Fruit fly (Drosophila melanogaster): Measurements from ENCODE around the gene CG8500.

DNA sequence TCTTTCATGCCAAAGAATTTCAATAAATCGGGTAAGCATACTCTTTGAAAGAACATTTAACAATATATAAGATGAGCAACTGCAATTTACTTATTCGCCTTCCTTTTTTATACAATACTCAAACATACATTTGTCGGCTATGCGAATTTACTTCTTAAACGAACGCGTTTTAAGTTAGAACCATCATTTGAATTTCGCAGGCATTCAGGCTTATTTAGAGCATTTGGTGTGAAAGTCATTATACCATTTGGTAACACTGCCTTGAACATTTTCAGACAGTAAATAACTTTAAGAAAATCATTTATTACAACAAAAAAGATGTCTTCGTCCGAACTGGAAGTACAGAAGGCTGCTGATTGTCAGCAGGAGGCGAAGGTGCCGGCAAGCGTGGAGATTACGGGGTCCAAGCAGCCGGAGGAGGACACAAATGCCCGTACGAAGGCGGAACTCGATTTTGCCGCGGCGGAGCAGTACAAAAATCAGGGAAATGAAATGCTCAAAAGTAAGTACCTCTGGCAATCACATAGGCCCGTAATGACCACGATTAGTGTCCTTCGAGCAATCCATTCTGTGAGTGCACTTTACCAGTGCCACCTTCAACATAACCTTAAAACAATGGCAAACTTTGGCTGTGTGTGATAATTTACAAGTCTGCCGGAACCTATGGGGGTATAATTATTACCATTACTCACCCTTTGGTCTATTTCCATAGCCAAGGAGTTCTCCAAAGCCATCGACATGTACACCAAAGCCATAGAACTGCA lies 36.4 kb upstream of the CG8500 start:
- TF ChIP-seq tin (GFP tag; optimal IDR thresholded peaks at IDR 0.05), result no peak
- TF ChIP-seq CG8478 (optimal IDR thresholded peaks at IDR 0.05), result no peak
- TF ChIP-seq bowl (GFP tag; IDR thresholded peaks at IDR 0.05), result no peak
- no peak for TF ChIP-seq CG2889 (GFP tag; IDR thresholded peaks at IDR 0.05)
- no peak for TF ChIP-seq gcm2 (GFP tag; optimal IDR thresholded peaks at IDR 0.05)
- TF ChIP-seq CG14014 (GFP tag; IDR thresholded peaks at IDR 0.05), result no peak
- TF ChIP-seq jumu (GFP tag; optimal IDR thresholded peaks at IDR 0.05), result no peak
- TF ChIP-seq Spps (tag; optimal IDR thresholded peaks at IDR 0.05), result no peak
- no peak for TF ChIP-seq chinmo (GFP tag; IDR thresholded peaks at IDR 0.05; ENCODE audit: partially characterized antibody)
- no peak for TF ChIP-seq btn (GFP tag; optimal IDR thresholded peaks at IDR 0.05)
- no peak for TF ChIP-seq CG1233 (GFP tag; optimal IDR thresholded peaks at IDR 0.05)
- no peak for TF ChIP-seq hb (GFP tag; IDR thresholded peaks at IDR 0.05; ENCODE audit: partially characterized antibody)
- TF ChIP-seq CG34422 (GFP tag; IDR thresholded peaks at IDR 0.05), result no peak; the same call in 2 of the 3 replicates
- TF ChIP-seq CG13123 (GFP tag; optimal IDR thresholded peaks at IDR 0.05), result no peak

All from whole organism, embryonic.